Worm (Caenorhabditis elegans) whole organism, mixed stage, embryonic: Measurements from ENCODE around the gene let-418.

Experiments
- blmp-1 ChIP-seq: fragments of 150-350 bp; optimal IDR thresholded peaks from 2 replicates; lab custom pipeline; 2014; ENCODE audit warnings: missing biosample characterization, missing genetic modification characterization
- ces-1 ChIP-seq: fragments of 150-350 bp; optimal IDR thresholded peaks from 2 replicates; lab custom pipeline; 2014; ENCODE audit warnings: missing biosample characterization, missing genetic modification reagents, missing genetic modification characterization
- elt-1 ChIP-seq: sonication (generic microtip); optimal IDR thresholded peaks from 2 replicates; lab custom pipeline; 2017; ENCODE audit warnings: missing genetic modification characterization, mild to moderate bottlenecking, missing compliant biosample characterization, antibody characterized with exemption, moderate library complexity, borderline replicate concordance; ENCODE audit not compliant: insufficient read depth
- lsy-2 ChIP-seq: fragments of 150-350 bp; optimal IDR thresholded peaks from 2 replicates; lab custom pipeline; 2014; ENCODE audit warnings: missing biosample characterization, missing genetic modification characterization
- tbx-8 ChIP-seq: fragments of 200-800 bp; sonication (Bioruptor generic); optimal IDR thresholded peaks from 2 replicates; lab custom pipeline; 2018; ENCODE audit warnings: mild to moderate bottlenecking, missing genetic modification characterization, moderate library complexity, missing compliant biosample characterization
- ztf-11 ChIP-seq: fragments of 150-350 bp; optimal IDR thresholded peaks from 2 replicates; lab custom pipeline; 2014; ENCODE audit warnings: missing biosample characterization, missing genetic modification characterization

- TF ChIP-seq elt-1 (tag; lab: Kevin White, UChicago) (no peak), ztf-11 (tag; lab: Kevin White, UChicago) (no peak), blmp-1 (tag; lab: Kevin White, UChicago) (no peak), tbx-8 (GFP tag; lab: Kevin White, UChicago) (no peak), ces-1 (GFP tag; lab: Kevin White, UChicago) (no peak), lsy-2 (no peak)
These were observed 55.8 kb downstream of the let-418 start for ce11 chrV:5882429-5882828.
